Fruit fly (Drosophila melanogaster) whole organism, pupa: ENCODE results near the gene Srp54.

Source experiments
- CG10348 ChIP-seq: fragments of 200-800 bp; sonication (Bioruptor generic); IDR thresholded peaks from 2 replicates; pipeline ENCODE4 v1.3.6; 2022; ENCODE audit warnings: missing biosample characterization, missing genetic modification characterization
- CG12605 ChIP-seq: fragments of 200-800 bp; sonication (Bioruptor generic); IDR thresholded peaks from 2 replicates; pipeline ENCODE4 v1.3.6; 2022; ENCODE audit warnings: missing biosample characterization, missing genetic modification characterization
- CG13204 ChIP-seq: fragments of 200-800 bp; sonication (Bioruptor generic); optimal IDR thresholded peaks from 2 replicates; lab custom pipeline; 2018; ENCODE audit warnings: missing biosample characterization, mild to moderate bottlenecking, missing genetic modification characterization, moderate library complexity
- CG15710 ChIP-seq: fragments of 200-800 bp; sonication (Bioruptor generic); optimal IDR thresholded peaks from 2 replicates; lab custom pipeline; 2018; ENCODE audit warnings: missing biosample characterization, mild to moderate bottlenecking, missing genetic modification characterization, moderate library complexity
- CG17806 ChIP-seq: fragments of 200-800 bp; sonication (Bioruptor generic); optimal IDR thresholded peaks from 2 replicates; lab custom pipeline; 2018; ENCODE audit warnings: missing biosample characterization, mild to moderate bottlenecking, missing genetic modification characterization, moderate library complexity
- CG32121 ChIP-seq: fragments of 200-800 bp; sonication (Bioruptor generic); IDR thresholded peaks from 2 replicates; pipeline ENCODE4 v1.3.6; 2022; ENCODE audit warnings: missing biosample characterization, missing genetic modification characterization
- CG34367 ChIP-seq: fragments of 200-800 bp; sonication (Bioruptor generic); optimal IDR thresholded peaks from 2 replicates; lab custom pipeline; 2018; ENCODE audit warnings: missing biosample characterization, mild to moderate bottlenecking, missing genetic modification characterization
- CG4496 ChIP-seq: fragments of 200-800 bp; sonication (Bioruptor generic); IDR thresholded peaks from 3 replicates; pipeline ENCODE4 v1.3.6; 2022; ENCODE audit warnings: missing biosample characterization, missing genetic modification characterization
- CG8159 ChIP-seq: fragments of 200-800 bp; sonication (Bioruptor generic); optimal IDR thresholded peaks from 3 replicates; lab custom pipeline; 2018; ENCODE audit warnings: missing biosample characterization, mild to moderate bottlenecking, missing genetic modification characterization, moderate library complexity
- EcR ChIP-seq: fragments of 200-800 bp; sonication (Bioruptor generic); optimal IDR thresholded peaks from 3 replicates; lab custom pipeline; 2019; ENCODE audit warnings: missing biosample characterization, missing genetic modification characterization, mild to moderate bottlenecking, moderate library complexity, missing genetic modification reagents
- Pif1B ChIP-seq: fragments of 200-800 bp; sonication (Bioruptor generic); optimal IDR thresholded peaks from 3 replicates; lab custom pipeline; 2016; ENCODE audit warnings: missing biosample characterization, missing genetic modification characterization
- gl ChIP-seq: fragments of 200-800 bp; sonication (Bioruptor generic); optimal IDR thresholded peaks from 2 replicates; lab custom pipeline; 2018; ENCODE audit warnings: missing biosample characterization, mild to moderate bottlenecking, missing genetic modification characterization
- rn ChIP-seq: fragments of 200-800 bp; sonication (Bioruptor generic); IDR thresholded peaks from 2 replicates; pipeline ENCODE4 v1.3.6; 2022; ENCODE audit warnings: missing biosample characterization, missing genetic modification characterization

DNA sequence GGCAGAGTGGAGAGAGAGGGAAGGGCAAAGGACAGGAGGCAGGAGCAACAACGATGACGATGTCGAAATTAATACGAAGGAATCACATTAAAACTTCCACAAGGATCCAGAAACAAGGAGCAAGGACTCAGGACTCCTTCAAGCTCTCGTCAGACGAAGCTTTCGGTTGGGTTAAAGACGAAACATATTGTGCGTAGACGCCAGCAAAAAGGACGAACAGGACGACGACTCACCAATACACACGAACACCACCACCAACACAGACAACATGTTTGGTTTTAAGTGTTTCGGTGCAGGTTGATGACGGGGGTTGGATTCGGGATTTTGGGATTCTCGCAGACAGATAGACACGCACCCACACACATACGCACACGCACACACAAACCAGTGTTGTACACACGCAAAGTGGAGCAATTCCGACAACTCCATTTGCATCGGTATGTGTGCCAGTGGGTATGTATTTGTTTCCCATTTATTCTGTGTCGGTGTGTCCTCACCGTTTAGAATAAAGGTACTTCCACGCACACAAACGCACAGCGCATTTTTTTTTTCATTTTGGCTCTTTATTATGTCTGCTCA is 30.2 kb upstream of the Srp54 start:
- TF ChIP-seq rn (GFP tag; lab: Robert Waterston, UW) (no peak), CG34367 (no peak), CG13204 (GFP tag; lab: Kevin White, UChicago) (no peak), CG10348 (no peak), CG4496 (GFP tag; lab: Robert Waterston, UW) (no peak), CG15710 (tag; lab: Kevin White, UChicago) (no peak), CG32121 (GFP tag; lab: Robert Waterston, UW) (no peak), gl (no peak), EcR (GFP tag; lab: Kevin White, UChicago) (no peak), CG8159 (tag; lab: Kevin White, UChicago) (no peak), CG17806 (no peak), CG12605 (GFP tag; lab: Robert Waterston, UW) (no peak), Pif1B (no peak)
